Worm (Caenorhabditis elegans): Measurements from ENCODE around the gene K01A2.6.
A peak's percentile ranks its signal among the peaks of the same experiment; 100 is the strongest.

Gene K01A2.6

DNA sequence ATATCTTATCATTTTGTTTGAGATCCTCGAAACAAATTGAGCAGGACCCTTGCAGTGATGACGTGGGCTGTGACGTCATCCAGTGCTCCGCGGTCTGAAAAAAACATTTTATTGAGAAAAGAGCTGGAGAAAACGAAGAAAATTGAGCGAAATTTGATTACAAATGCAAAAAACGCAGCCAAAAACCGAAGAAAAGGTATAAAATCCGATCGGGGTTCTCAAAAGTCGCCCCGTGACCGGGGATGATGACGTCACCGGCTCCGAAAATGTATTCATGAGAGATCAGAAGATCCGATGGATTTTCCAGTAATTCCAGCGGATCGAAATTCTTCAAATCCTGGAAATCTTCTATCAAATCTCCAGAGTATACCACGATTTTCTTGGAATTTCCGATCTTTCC is 17.3 kb upstream of the K01A2.6 start, which contains the start of gene trul-1:
trul-1 (minus strand) TSS at position 101 of the 400 bp plus-strand sequence.
- no peak for TF ChIP-seq lin-13 (GFP tag; optimal IDR thresholded peaks at IDR 0.05)
- no peak for TF ChIP-seq egl-13 (tag; optimal IDR thresholded peaks at IDR 0.05)
- TF ChIP-seq C04F5.9 (tag; optimal IDR thresholded peaks at IDR 0.05): no peak
- no peak for TF ChIP-seq isw-1 (GFP tag; IDR thresholded peaks at IDR 0.05)
- no peak for TF ChIP-seq aha-1 (tag; optimal IDR thresholded peaks at IDR 0.05)
- no peak for TF ChIP-seq nhr-47 (tag; optimal IDR thresholded peaks at IDR 0.05)
- TF ChIP-seq hlh-17 (GFP tag; optimal IDR thresholded peaks at IDR 0.05; ENCODE audit: borderline replicate concordance): no peak
- no peak for TF ChIP-seq nhr-76 (tag; optimal IDR thresholded peaks at IDR 0.05)
- no peak for TF ChIP-seq egl-27 (tag; optimal IDR thresholded peaks at IDR 0.05)
- TF ChIP-seq ceh-82 (tag; optimal IDR thresholded peaks at IDR 0.05): no peak
- TF ChIP-seq ceh-88 (GFP tag; IDR thresholded peaks at IDR 0.05): no peak
- no peak for TF ChIP-seq unc-98 (GFP tag; IDR thresholded peaks at IDR 0.05)
- no peak for TF ChIP-seq skn-1 (tag; optimal IDR thresholded peaks at IDR 0.05)
- no peak for TF ChIP-seq grh-1 (GFP tag; IDR thresholded peaks at IDR 0.05)
- TF ChIP-seq Y116A8C.19 (tag; optimal IDR thresholded peaks at IDR 0.05; ENCODE audit: borderline replicate concordance): no peak
- no peak for TF ChIP-seq blmp-1 (tag; optimal IDR thresholded peaks at IDR 0.05)
- no peak for TF ChIP-seq hlh-4 (tag; optimal IDR thresholded peaks at IDR 0.05)

ce11 chrII:283594-283993 is 16.2 kb upstream of the K01A2.6 start, which contains the start of gene B0432.9:
Gene B0432.9, minus strand, starts transcription at chrII:283694.
- no peak for TF ChIP-seq dpl-1 (GFP tag; optimal IDR thresholded peaks at IDR 0.05)
- TF ChIP-seq egl-13 (tag; optimal IDR thresholded peaks at IDR 0.05): no peak
- no peak for TF ChIP-seq blmp-1 (tag; optimal IDR thresholded peaks at IDR 0.05)
- no peak for TF ChIP-seq snu-23 (GFP tag; optimal IDR thresholded peaks at IDR 0.05)
- TF ChIP-seq mef-2 (tag; optimal IDR thresholded peaks at IDR 0.05): no peak
- TF ChIP-seq fkh-4 (tag; optimal IDR thresholded peaks at IDR 0.05; ENCODE audit: borderline replicate concordance): no peak
- no peak for TF ChIP-seq lin-14 (GFP tag; optimal IDR thresholded peaks at IDR 0.05)
- no peak for TF ChIP-seq Y116A8C.19 (tag; optimal IDR thresholded peaks at IDR 0.05; ENCODE audit: borderline replicate concordance)
- no peak for TF ChIP-seq zip-4 (GFP tag; optimal IDR thresholded peaks at IDR 0.05)
- no peak for TF ChIP-seq mdl-1 (tag; optimal IDR thresholded peaks at IDR 0.05)
- no peak for TF ChIP-seq aly-2 (tag; optimal IDR thresholded peaks at IDR 0.05)
- no peak for TF ChIP-seq unc-130 (tag; optimal IDR thresholded peaks at IDR 0.05)
- TF ChIP-seq lin-35 (GFP tag; optimal IDR thresholded peaks at IDR 0.05): no peak

ce11 chrII:285627-286550 is 13.9 kb upstream of the K01A2.6 start, which contains the start of gene B0432.10:
Gene B0432.10, minus strand, starts transcription at chrII:286275.
- no peak for TF ChIP-seq lir-3 (tag; optimal IDR thresholded peaks at IDR 0.05; ENCODE audit: poor library complexity)
- no peak for TF ChIP-seq alr-1 (tag; optimal IDR thresholded peaks at IDR 0.05; ENCODE audit: borderline replicate concordance)
- TF ChIP-seq ceh-63 (GFP tag; optimal IDR thresholded peaks at IDR 0.05): no peak
- TF ChIP-seq ceh-82 (tag; optimal IDR thresholded peaks at IDR 0.05): peak; percentile 92 to 93 (median 93)
- peak; percentile 77 for TF ChIP-seq grh-1 (GFP tag; IDR thresholded peaks at IDR 0.05)
- peak; percentile 88 for TF ChIP-seq xbp-1 (tag; optimal IDR thresholded peaks at IDR 0.05)
- peak; percentile 63 for TF ChIP-seq pax-3 (tag; optimal IDR thresholded peaks at IDR 0.05)
- peak; percentile 77 for TF ChIP-seq blmp-1 (tag; optimal IDR thresholded peaks at IDR 0.05)
- no peak for TF ChIP-seq pag-3 (tag; optimal IDR thresholded peaks at IDR 0.05; ENCODE audit: borderline replicate concordance, insufficient read depth)
- TF ChIP-seq vab-15 (tag; optimal IDR thresholded peaks at IDR 0.05): no peak
- peak; percentile 82 for TF ChIP-seq jun-1 (tag; optimal IDR thresholded peaks at IDR 0.05)
- TF ChIP-seq lin-15B (tag; optimal IDR thresholded peaks at IDR 0.05): peak; percentile 82
- TF ChIP-seq unc-30 (tag; optimal IDR thresholded peaks at IDR 0.05): no peak
- TF ChIP-seq tlp-1 (tag; optimal IDR thresholded peaks at IDR 0.05): no peak
- no peak for TF ChIP-seq ets-5 (GFP tag; IDR thresholded peaks at IDR 0.05)
- peak; percentile 99 for TF ChIP-seq mep-1 (tag; optimal IDR thresholded peaks at IDR 0.05)
- peak; percentile 95 for TF ChIP-seq unc-130 (tag; optimal IDR thresholded peaks at IDR 0.05)
- TF ChIP-seq lin-35 (GFP tag; optimal IDR thresholded peaks at IDR 0.05): peak; percentile 95 to 97
- no peak for TF ChIP-seq hpl-2 (GFP tag; optimal IDR thresholded peaks at IDR 0.05)
- TF ChIP-seq dsc-1 (tag; optimal IDR thresholded peaks at IDR 0.05): peak; percentile 88
- peak; percentile 61 for TF ChIP-seq ceh-8 (GFP tag; optimal IDR thresholded peaks at IDR 0.05)
- TF ChIP-seq mdl-1 (tag; optimal IDR thresholded peaks at IDR 0.05): peak in 1 of 2 experiments; percentile 72
- TF ChIP-seq nhr-11 (tag; optimal IDR thresholded peaks at IDR 0.05): peak; percentile 69
- TF ChIP-seq egl-13 (tag; optimal IDR thresholded peaks at IDR 0.05): peak; percentile 81
- TF ChIP-seq ztf-11 (tag; optimal IDR thresholded peaks at IDR 0.05): peak in 1 of 2 experiments; percentile 54
- no peak for TF ChIP-seq fkh-4 (tag; optimal IDR thresholded peaks at IDR 0.05; ENCODE audit: borderline replicate concordance)
